Fruit fly (Drosophila melanogaster) whole organism, embryonic: ENCODE results near the gene CG34301.

Experiments
- Atf-2 ChIP-seq: fragments of 200-800 bp; sonication (Bioruptor generic); optimal IDR thresholded peaks from 2 replicates; lab custom pipeline; 2016; ENCODE audit warnings: missing biosample characterization, missing genetic modification characterization
- Atf3 ChIP-seq: fragments of 200-800 bp; sonication (Bioruptor generic); optimal IDR thresholded peaks from 3 replicates; lab custom pipeline; 2016; ENCODE audit warnings: missing biosample characterization, missing genetic modification characterization
- Awh ChIP-seq: fragments of 200-800 bp; sonication (Bioruptor generic); IDR thresholded peaks from 2 replicates; pipeline ENCODE4, ENCODE4 v1.3.6; 2022; ENCODE audit warnings: missing biosample characterization, missing genetic modification characterization
- B-H1 ChIP-seq: fragments of 200-800 bp; sonication (Bioruptor generic); IDR thresholded peaks from 3 replicates; pipeline ENCODE4 v1.3.6; 2022; ENCODE audit warnings: missing biosample characterization, missing genetic modification characterization
- Bgb ChIP-seq: fragments of 200-800 bp; sonication (Bioruptor generic); IDR thresholded peaks from 2 replicates; pipeline ENCODE4 v1.3.6; 2022; ENCODE audit warnings: missing biosample characterization, missing genetic modification characterization; ENCODE audit not compliant: partially characterized antibody
- CG11723 ChIP-seq: fragments of 200-800 bp; sonication (Bioruptor generic); optimal IDR thresholded peaks from 2 replicates; lab custom pipeline; 2017; ENCODE audit warnings: missing biosample characterization, mild to moderate bottlenecking, missing genetic modification characterization
- CG12769 ChIP-seq: fragments of 200-800 bp; sonication (Bioruptor generic); optimal IDR thresholded peaks from 2 replicates; lab custom pipeline; 2019; ENCODE audit warnings: missing biosample characterization, mild to moderate bottlenecking, missing genetic modification characterization, moderate library complexity
- CG14860 ChIP-seq: fragments of 200-800 bp; sonication (Bioruptor generic); IDR thresholded peaks from 3 replicates; pipeline ENCODE4 v1.3.6; 2022; ENCODE audit warnings: missing biosample characterization, missing genetic modification characterization; ENCODE audit not compliant: partially characterized antibody
- CG15073 ChIP-seq: fragments of 200-800 bp; sonication (Bioruptor generic); optimal IDR thresholded peaks from 2 replicates; lab custom pipeline; 2016; ENCODE audit warnings: missing biosample characterization, missing genetic modification characterization
- CG1602 ChIP-seq: fragments of 200-800 bp; sonication (Bioruptor generic); optimal IDR thresholded peaks from 3 replicates; lab custom pipeline; 2016; ENCODE audit warnings: missing biosample characterization, missing genetic modification characterization
- CG16779 ChIP-seq: fragments of 200-800 bp; sonication (Bioruptor generic); IDR thresholded peaks from 2 replicates; pipeline ENCODE4 v1.3.6; 2022; ENCODE audit warnings: missing biosample characterization, missing genetic modification characterization
- CG17186 ChIP-seq: fragments of 200-800 bp; sonication (Bioruptor generic); optimal IDR thresholded peaks from 3 replicates; lab custom pipeline; 2017; ENCODE audit warnings: missing biosample characterization, missing genetic modification reagents, missing genetic modification characterization
- CG17912 ChIP-seq: fragments of 200-800 bp; sonication (Bioruptor generic); optimal IDR thresholded peaks from 2 replicates; lab custom pipeline; 2018; ENCODE audit warnings: missing biosample characterization, mild to moderate bottlenecking, missing genetic modification characterization
- CG32532 ChIP-seq: fragments of 200-800 bp; sonication (Bioruptor generic); IDR thresholded peaks from 2 replicates; pipeline ENCODE4 v1.3.6; 2022; ENCODE audit warnings: missing biosample characterization, missing genetic modification characterization
- CG34376 ChIP-seq: fragments of 200-800 bp; sonication (Bioruptor generic); optimal IDR thresholded peaks from 2 replicates; lab custom pipeline; 2018; ENCODE audit warnings: missing biosample characterization, mild to moderate bottlenecking, missing genetic modification characterization
- CG6175 ChIP-seq: fragments of 200-800 bp; sonication (Bioruptor generic); IDR thresholded peaks from 3 replicates; pipeline ENCODE4 v1.3.6; 2022; ENCODE audit warnings: missing biosample characterization, missing genetic modification characterization
- CG7786 ChIP-seq: fragments of 200-800 bp; sonication (Bioruptor generic); optimal IDR thresholded peaks from 2 replicates; lab custom pipeline; 2016; ENCODE audit warnings: missing biosample characterization, missing genetic modification characterization
- CG8290 ChIP-seq, 3 experiments: fragments of 200-800 bp; sonication (Bioruptor generic); optimal IDR thresholded peaks; 2 replicates each; lab custom pipeline; 2016 to 2019; ENCODE audit warnings: missing biosample characterization in 3 of 3, missing genetic modification characterization in 3 of 3, mild to moderate bottlenecking in 2 of 3, moderate library complexity in 1 of 3
- CG8944 ChIP-seq: fragments of 200-800 bp; sonication (Bioruptor generic); optimal IDR thresholded peaks from 3 replicates; lab custom pipeline; 2016; ENCODE audit warnings: missing biosample characterization, missing genetic modification characterization
- Dad ChIP-seq: fragments of 200-800 bp; sonication (Bioruptor generic); optimal IDR thresholded peaks from 3 replicates; lab custom pipeline; 2016; ENCODE audit warnings: missing biosample characterization, missing genetic modification characterization
- Dip3 ChIP-seq: fragments of 200-800 bp; sonication (Bioruptor generic); optimal IDR thresholded peaks from 3 replicates; lab custom pipeline; 2016; ENCODE audit warnings: missing biosample characterization, missing genetic modification characterization
- Dp ChIP-seq: fragments of 200-800 bp; sonication (Bioruptor generic); optimal IDR thresholded peaks from 2 replicates; lab custom pipeline; 2018; ENCODE audit warnings: missing biosample characterization, mild to moderate bottlenecking, missing genetic modification characterization, moderate library complexity
- Eip74EF ChIP-seq, 2 experiments: fragments of 200-800 bp in 1 of 2; fragments of >200 bp in 1 of 2; sonication (Bioruptor generic) in 1 of 2; optimal IDR thresholded peaks; 2 replicates each; lab custom pipeline; 2017 to 2019; ENCODE audit warnings: missing biosample characterization in 2 of 2, missing genetic modification characterization in 2 of 2, mild to moderate bottlenecking in 1 of 2, moderate library complexity in 1 of 2
- H15 ChIP-seq: fragments of 200-800 bp; sonication (Bioruptor generic); IDR thresholded peaks from 3 replicates; pipeline ENCODE4 v1.3.6; 2022; ENCODE audit warnings: missing biosample characterization, missing genetic modification characterization
- HLH4C ChIP-seq: fragments of 200-800 bp; sonication (Bioruptor generic); IDR thresholded peaks from 3 replicates; pipeline ENCODE4 v1.3.6; 2022; ENCODE audit warnings: missing biosample characterization, missing genetic modification characterization; ENCODE audit not compliant: partially characterized antibody
- HLHmδ ChIP-seq: fragments of 200-800 bp; sonication (Bioruptor generic); optimal IDR thresholded peaks from 2 replicates; lab custom pipeline; 2018; ENCODE audit warnings: missing biosample characterization, mild to moderate bottlenecking, missing genetic modification characterization, moderate library complexity
- Hey ChIP-seq: fragments of 200-800 bp; sonication (Bioruptor generic); optimal IDR thresholded peaks from 3 replicates; lab custom pipeline; 2018; ENCODE audit warnings: missing biosample characterization, mild to moderate bottlenecking, missing genetic modification characterization
- Hr78 ChIP-seq, 2 experiments: fragments of 200-800 bp in 1 of 2; fragments of >200 bp in 1 of 2; sonication (Bioruptor generic) in 1 of 2; optimal IDR thresholded peaks; 2 replicates each; lab custom pipeline; 2017 to 2019; ENCODE audit warnings: missing biosample characterization in 2 of 2, missing genetic modification characterization in 2 of 2, mild to moderate bottlenecking in 1 of 2, moderate library complexity in 1 of 2
- Mes4 ChIP-seq: fragments of 200-800 bp; sonication (Bioruptor generic); optimal IDR thresholded peaks from 2 replicates; lab custom pipeline; 2016; ENCODE audit warnings: missing biosample characterization, missing genetic modification characterization
- Nf-YA ChIP-seq: fragments of 200-800 bp; sonication (Bioruptor generic); IDR thresholded peaks from 2 replicates; pipeline ENCODE4 v1.3.6; 2022; ENCODE audit warnings: missing biosample characterization, missing genetic modification characterization
- Nf-YB ChIP-seq: fragments of 200-800 bp; sonication (Bioruptor generic); optimal IDR thresholded peaks from 3 replicates; lab custom pipeline; 2019; ENCODE audit warnings: missing biosample characterization, mild to moderate bottlenecking, missing genetic modification characterization, moderate library complexity
- Opbp ChIP-seq: fragments of 200-800 bp; sonication (Bioruptor generic); IDR thresholded peaks from 3 replicates; pipeline ENCODE4 v1.3.6; 2022; ENCODE audit warnings: missing biosample characterization, missing genetic modification characterization; ENCODE audit not compliant: partially characterized antibody
- Sry-δ ChIP-seq: fragments of 200-800 bp; sonication (Bioruptor generic); optimal IDR thresholded peaks from 2 replicates; lab custom pipeline; 2016; ENCODE audit warnings: missing biosample characterization, missing genetic modification characterization
- Xrp1 ChIP-seq: fragments of 200-800 bp; sonication (Bioruptor generic); IDR thresholded peaks from 2 replicates; pipeline ENCODE4 v1.3.6; 2022; ENCODE audit warnings: missing biosample characterization, missing genetic modification characterization
- bab2 ChIP-seq: fragments of 200-800 bp; sonication (Bioruptor generic); optimal IDR thresholded peaks from 2 replicates; lab custom pipeline; 2016; ENCODE audit warnings: missing biosample characterization, missing genetic modification characterization
- bcd ChIP-seq: fragments of 200-800 bp; sonication (Bioruptor generic); optimal IDR thresholded peaks from 2 replicates; lab custom pipeline; 2017; ENCODE audit warnings: missing biosample characterization, mild to moderate bottlenecking, missing genetic modification characterization
- bigmax ChIP-seq: fragments of 200-800 bp; sonication (Bioruptor generic); optimal IDR thresholded peaks from 2 replicates; lab custom pipeline; 2018; ENCODE audit warnings: missing biosample characterization, mild to moderate bottlenecking, missing genetic modification characterization
- ems ChIP-seq: fragments of 200-800 bp; sonication (Bioruptor generic); optimal IDR thresholded peaks from 3 replicates; lab custom pipeline; 2016; ENCODE audit warnings: missing biosample characterization, missing genetic modification characterization
- fd96Cb ChIP-seq: fragments of 200-800 bp; sonication (Bioruptor generic); optimal IDR thresholded peaks from 2 replicates; lab custom pipeline; 2018; ENCODE audit warnings: missing biosample characterization, mild to moderate bottlenecking, missing genetic modification characterization, moderate library complexity
- gcm ChIP-seq: fragments of 200-800 bp; sonication (Bioruptor generic); optimal IDR thresholded peaks from 2 replicates; lab custom pipeline; 2019; ENCODE audit warnings: missing biosample characterization, mild to moderate bottlenecking, missing genetic modification characterization, moderate library complexity
- grn ChIP-seq: fragments of 200-800 bp; sonication (Bioruptor generic); optimal IDR thresholded peaks from 3 replicates; lab custom pipeline; 2017; ENCODE audit warnings: missing biosample characterization, missing genetic modification characterization
- gro ChIP-seq: fragments of 200-800 bp; sonication (Bioruptor generic); optimal IDR thresholded peaks from 2 replicates; lab custom pipeline; 2016; ENCODE audit warnings: missing biosample characterization, missing genetic modification characterization
- hth ChIP-seq: fragments of >200 bp; optimal IDR thresholded peaks from 2 replicates; lab custom pipeline; 2017; ENCODE audit warnings: inconsistent platforms
- klu ChIP-seq: fragments of 200-800 bp; sonication (Bioruptor generic); IDR thresholded peaks from 2 replicates; pipeline ENCODE4 v1.3.6; 2022; ENCODE audit warnings: missing biosample characterization, missing genetic modification characterization
- nom ChIP-seq: fragments of 200-800 bp; sonication (Bioruptor generic); optimal IDR thresholded peaks from 2 replicates; lab custom pipeline; 2017; ENCODE audit warnings: missing biosample characterization, missing genetic modification characterization, mild to moderate bottlenecking, moderate library complexity, missing genetic modification reagents
- sna ChIP-seq: fragments of 200-800 bp; sonication (Bioruptor generic); IDR thresholded peaks from 2 replicates; pipeline ENCODE4 v1.3.6; 2022; ENCODE audit warnings: missing biosample characterization, missing genetic modification characterization; ENCODE audit not compliant: partially characterized antibody
- sr ChIP-seq: fragments of 200-800 bp; sonication (Bioruptor generic); IDR thresholded peaks from 3 replicates; pipeline ENCODE4 v1.3.6; 2022; ENCODE audit warnings: missing biosample characterization, missing genetic modification characterization
- tup ChIP-seq: fragments of 200-800 bp; sonication (Bioruptor generic); optimal IDR thresholded peaks from 2 replicates; lab custom pipeline; 2016; ENCODE audit warnings: missing biosample characterization, mild to moderate bottlenecking, missing genetic modification characterization, moderate library complexity
- unpg ChIP-seq: fragments of 200-800 bp; sonication (Bioruptor generic); optimal IDR thresholded peaks from 3 replicates; lab custom pipeline; 2018; ENCODE audit warnings: missing biosample characterization, mild to moderate bottlenecking, missing genetic modification characterization, moderate library complexity
- wor ChIP-seq: fragments of 200-800 bp; sonication (Bioruptor generic); IDR thresholded peaks from 2 replicates; pipeline ENCODE4 v1.3.6; 2022; ENCODE audit warnings: missing biosample characterization, missing genetic modification characterization
- zen2 ChIP-seq: fragments of 200-800 bp; sonication (Bioruptor generic); IDR thresholded peaks from 3 replicates; pipeline ENCODE4 v1.3.6; 2022; ENCODE audit warnings: missing biosample characterization, missing genetic modification characterization; ENCODE audit not compliant: partially characterized antibody

The CG34301 gene

dm6 chr3R:8799866-8800265 is 26.6 kb downstream of the CG34301 start (continued):
- no peak for TF ChIP-seq wor
- TF ChIP-seq unpg (GFP tag; lab: Kevin White, UChicago): no peak
- peak; percentile 54 for TF ChIP-seq CG12769
- TF ChIP-seq Atf3: no peak
- no peak for TF ChIP-seq CG17912 (GFP tag; lab: Kevin White, UChicago)
- no peak for TF ChIP-seq CG14860
- TF ChIP-seq HLHmδ: no peak
- no peak for TF ChIP-seq Dad (GFP tag; lab: Kevin White, UChicago)
- TF ChIP-seq Hey (tag; lab: Kevin White, UChicago): no peak
- no peak for TF ChIP-seq CG1602 (GFP tag; lab: Kevin White, UChicago)
- TF ChIP-seq CG34376 (GFP tag; lab: Kevin White, UChicago): peak; percentile 55
- TF ChIP-seq H15 (GFP tag; lab: Robert Waterston, UW): no peak
- TF ChIP-seq Hr78 (GFP tag; optimal IDR thresholded peaks at IDR 0.05; lab: Kevin White, UChicago): peak in 1 of 2 experiments; percentile 65
- TF ChIP-seq B-H1 (GFP tag; lab: Robert Waterston, UW): no peak
- TF ChIP-seq Mes4: no peak
- TF ChIP-seq bigmax: peak; percentile 33
- no peak for TF ChIP-seq Awh (GFP tag; lab: Robert Waterston, UW)
- TF ChIP-seq hth: no peak
- TF ChIP-seq Dp: no peak
- no peak for TF ChIP-seq Nf-YA (GFP tag; lab: Robert Waterston, UW)
- no peak for TF ChIP-seq bab2
- TF ChIP-seq gcm (GFP tag; lab: Kevin White, UChicago): no peak
- no peak for TF ChIP-seq nom
- TF ChIP-seq CG11723 (GFP tag; lab: Kevin White, UChicago): no peak
- TF ChIP-seq CG17186: no peak
- TF ChIP-seq Atf-2: no peak
- no peak for TF ChIP-seq bcd (GFP tag; lab: Kevin White, UChicago)
- no peak for TF ChIP-seq sr (GFP tag; lab: Robert Waterston, UW)
- TF ChIP-seq Nf-YB (GFP tag; lab: Kevin White, UChicago): no peak
- TF ChIP-seq Opbp: no peak
- TF ChIP-seq CG16779: no peak
- no peak for TF ChIP-seq tup (GFP tag; lab: Kevin White, UChicago)
- TF ChIP-seq Xrp1 (GFP tag; lab: Robert Waterston, UW): no peak
- TF ChIP-seq Eip74EF (GFP tag; optimal IDR thresholded peaks at IDR 0.05; lab: Kevin White, UChicago): peak in 1 of 2 experiments; percentile 66
- no peak for TF ChIP-seq zen2 (GFP tag; lab: Robert Waterston, UW)
- no peak for TF ChIP-seq sna (GFP tag; lab: Robert Waterston, UW)
- TF ChIP-seq gro (GFP tag; lab: Kevin White, UChicago): no peak
- TF ChIP-seq Bgb (GFP tag; lab: Robert Waterston, UW): no peak
- no peak; the same call in 1 of the 2 replicates for TF ChIP-seq CG32532 (GFP tag; lab: Robert Waterston, UW)
- no peak for TF ChIP-seq CG6175 (GFP tag; lab: Robert Waterston, UW)
- no peak for TF ChIP-seq HLH4C (GFP tag; lab: Robert Waterston, UW)
- TF ChIP-seq klu: no peak
- TF ChIP-seq CG7786 (GFP tag; lab: Kevin White, UChicago): no peak
- TF ChIP-seq CG8290 (GFP tag; optimal IDR thresholded peaks at IDR 0.05; lab: Kevin White, UChicago): no peak
- peak in 1 of 2 experiments; percentile 11 for TF ChIP-seq CG8290 (tag; optimal IDR thresholded peaks at IDR 0.05; lab: Kevin White, UChicago)
- TF ChIP-seq ems: no peak
- no peak for TF ChIP-seq Sry-δ (GFP tag; lab: Kevin White, UChicago)
- TF ChIP-seq fd96Cb: no peak
- no peak for TF ChIP-seq Dip3 (GFP tag; lab: Kevin White, UChicago)
- no peak for TF ChIP-seq grn
- no peak for TF ChIP-seq CG8944 (GFP tag; lab: Kevin White, UChicago)
- no peak for TF ChIP-seq CG15073
